Worm (Caenorhabditis elegans) whole organism, mixed stage, embryonic: ENCODE measurements around the gene C26B9.2.

Experiments used
- ceh-83 ChIP-seq: fragments of 200-800 bp; sonication (Bioruptor generic); optimal IDR thresholded peaks from 2 replicates; lab custom pipeline; 2018; ENCODE audit warnings: mild to moderate bottlenecking, missing genetic modification characterization, missing compliant biosample characterization
- drap-1 ChIP-seq: fragments of 200-800 bp; sonication (Bioruptor generic); optimal IDR thresholded peaks from 3 replicates; lab custom pipeline; 2018; ENCODE audit warnings: mild to moderate bottlenecking, missing genetic modification characterization, missing compliant biosample characterization
- elt-1 ChIP-seq: sonication (generic microtip); optimal IDR thresholded peaks from 2 replicates; lab custom pipeline; 2017; ENCODE audit warnings: missing genetic modification characterization, mild to moderate bottlenecking, missing compliant biosample characterization, antibody characterized with exemption, moderate library complexity, borderline replicate concordance; ENCODE audit not compliant: insufficient read depth
- elt-3 ChIP-seq: fragments of 150-350 bp; optimal IDR thresholded peaks from 2 replicates; lab custom pipeline; 2014; ENCODE audit warnings: missing biosample characterization, missing genetic modification characterization
- lin-13 ChIP-seq: fragments of 150-350 bp; optimal IDR thresholded peaks from 2 replicates; lab custom pipeline; 2014; ENCODE audit warnings: missing biosample characterization, missing genetic modification characterization
- lsy-2 ChIP-seq: fragments of 150-350 bp; optimal IDR thresholded peaks from 2 replicates; lab custom pipeline; 2014; ENCODE audit warnings: missing biosample characterization, missing genetic modification characterization
- mep-1 ChIP-seq: fragments of 150-350 bp; optimal IDR thresholded peaks from 2 replicates; lab custom pipeline; 2017; ENCODE audit warnings: missing biosample characterization, missing genetic modification reagents, missing genetic modification characterization, inconsistent platforms
- nhr-12 ChIP-seq: fragments of 150-350 bp; optimal IDR thresholded peaks from 2 replicates; lab custom pipeline; 2014; ENCODE audit warnings: missing biosample characterization, missing genetic modification characterization
- nhr-237 ChIP-seq: fragments of 150-350 bp; optimal IDR thresholded peaks from 2 replicates; lab custom pipeline; 2014; ENCODE audit warnings: missing biosample characterization, missing genetic modification characterization
- unc-39 ChIP-seq: fragments of 150-350 bp; optimal IDR thresholded peaks from 2 replicates; lab custom pipeline; 2014; ENCODE audit warnings: missing biosample characterization, missing genetic modification characterization
- ztf-11 ChIP-seq: fragments of 150-350 bp; optimal IDR thresholded peaks from 2 replicates; lab custom pipeline; 2014; ENCODE audit warnings: missing biosample characterization, missing genetic modification characterization

DNA sequence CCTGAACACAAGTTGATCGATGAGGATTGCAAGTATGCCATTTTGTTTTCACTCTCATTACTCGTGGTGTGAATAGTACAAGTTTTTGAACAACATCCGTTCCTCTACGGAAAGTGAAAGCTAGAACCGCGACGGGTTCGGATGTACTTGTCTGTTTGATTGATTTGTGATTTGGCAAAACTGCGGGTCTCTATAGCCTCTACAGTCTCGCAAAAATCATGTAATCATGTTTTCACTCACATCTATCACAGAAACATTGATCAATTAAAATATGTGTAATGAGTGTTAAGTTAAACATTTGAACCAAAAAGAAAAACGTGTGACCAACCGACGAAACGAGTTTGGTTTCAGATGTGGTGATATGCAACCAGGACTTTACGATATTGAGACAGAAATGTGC lies 632 bp upstream of the C26B9.2 start:
- TF ChIP-seq nhr-12 (tag; lab: Kevin White, UChicago) = no peak
- TF ChIP-seq lsy-2 (tag; lab: Kevin White, UChicago) = no peak
- no peak for TF ChIP-seq drap-1
- no peak for TF ChIP-seq nhr-237 (tag; lab: Kevin White, UChicago)
- no peak for TF ChIP-seq ztf-11
- TF ChIP-seq unc-39 (tag; lab: Kevin White, UChicago) = no peak
- TF ChIP-seq ceh-83 (GFP tag; lab: Kevin White, UChicago) = no peak
- no peak for TF ChIP-seq elt-1 (tag; lab: Kevin White, UChicago)
- no peak for TF ChIP-seq elt-3 (tag; lab: Kevin White, UChicago)
- no peak for TF ChIP-seq lin-13
- no peak for TF ChIP-seq mep-1 (tag; lab: Kevin White, UChicago)
